Worm (Caenorhabditis elegans) whole organism, L1 larva: ENCODE measurements around the gene C09F5.3.

ENCODE experiments used
- C04F5.9 ChIP-seq: sonication (generic microtip); optimal IDR thresholded peaks from 2 replicates; lab custom pipeline; 2016; ENCODE audit warnings: missing genetic modification characterization, missing compliant biosample characterization
- C34B4.2 ChIP-seq: sonication (generic microtip); optimal IDR thresholded peaks from 2 replicates; lab custom pipeline; 2017; ENCODE audit warnings: mild to moderate bottlenecking, missing genetic modification characterization, missing compliant biosample characterization
- F16B12.6 ChIP-seq: fragments of 150-350 bp; optimal IDR thresholded peaks from 2 replicates; lab custom pipeline; 2014; ENCODE audit warnings: missing biosample characterization, missing genetic modification characterization
- ama-1 ChIP-seq: fragments of 150-350 bp; optimal IDR thresholded peaks from 2 replicates; lab custom pipeline; 2014
- ceh-63 ChIP-seq: fragments of 200-800 bp; sonication (Bioruptor generic); optimal IDR thresholded peaks from 2 replicates; lab custom pipeline; 2018; ENCODE audit warnings: mild to moderate bottlenecking, missing genetic modification characterization, missing compliant biosample characterization
- ceh-8 ChIP-seq: fragments of 200-800 bp; sonication (Bioruptor generic); optimal IDR thresholded peaks from 2 replicates; lab custom pipeline; 2018; ENCODE audit warnings: mild to moderate bottlenecking, missing genetic modification characterization, moderate library complexity, missing compliant biosample characterization
- ceh-88 ChIP-seq: fragments of 200-800 bp; sonication (Bioruptor generic); IDR thresholded peaks from 2 replicates; pipeline ENCODE4 v1.3.6; 2022; ENCODE audit warnings: missing genetic modification characterization, missing compliant biosample characterization
- ceh-90 ChIP-seq: sonication (generic microtip); optimal IDR thresholded peaks from 2 replicates; lab custom pipeline; 2016; ENCODE audit warnings: missing genetic modification characterization, missing compliant biosample characterization
- ces-1 ChIP-seq: fragments of 150-350 bp; optimal IDR thresholded peaks from 2 replicates; lab custom pipeline; 2014; ENCODE audit warnings: missing biosample characterization, missing genetic modification reagents, missing genetic modification characterization
- dsc-1 ChIP-seq: sonication (generic microtip); optimal IDR thresholded peaks from 2 replicates; lab custom pipeline; 2016; ENCODE audit warnings: mild to moderate bottlenecking, missing genetic modification characterization, missing compliant biosample characterization
- efl-1 ChIP-seq, 4 experiments: fragments of 150-350 bp; optimal IDR thresholded peaks in 3 of 4; peaks in 1 of 4; 1 replicate in 1 of 4; 2 replicates in 3 of 4; lab custom pipeline; 2014; ENCODE audit warnings: missing biosample characterization in 2 of 4, missing genetic modification characterization in 2 of 4, missing genetic modification reagents in 2 of 4
- efl-3 ChIP-seq: fragments of 200-800 bp; sonication (Bioruptor generic); optimal IDR thresholded peaks from 2 replicates; lab custom pipeline; 2018; ENCODE audit warnings: mild to moderate bottlenecking, missing genetic modification characterization, missing compliant biosample characterization
- egl-13 ChIP-seq: sonication (generic microtip); optimal IDR thresholded peaks from 2 replicates; lab custom pipeline; 2016; ENCODE audit warnings: missing genotype, missing genetic modification reagents, missing genetic modification characterization, missing compliant biosample characterization
- egl-27 ChIP-seq, 2 experiments: fragments of 150-350 bp in 1 of 2; sonication (generic microtip); optimal IDR thresholded peaks; 3 replicates each; lab custom pipeline; 2017 to 2018; ENCODE audit warnings: missing biosample characterization in 2 of 2, missing genetic modification characterization in 2 of 2, missing genetic modification reagents in 2 of 2
- ets-5 ChIP-seq: fragments of 200-800 bp; sonication (Bioruptor generic); IDR thresholded peaks from 2 replicates; pipeline ENCODE4 v1.3.6; 2022; ENCODE audit warnings: missing genetic modification characterization, missing compliant biosample characterization
- fkh-4 ChIP-seq: sonication (generic microtip); optimal IDR thresholded peaks from 2 replicates; lab custom pipeline; 2016; ENCODE audit warnings: missing compliant biosample characterization, missing genetic modification characterization, borderline replicate concordance
- fkh-8 ChIP-seq: sonication (generic microtip); optimal IDR thresholded peaks from 2 replicates; lab custom pipeline; 2016; ENCODE audit warnings: mild to moderate bottlenecking, missing genetic modification characterization, missing compliant biosample characterization
- fos-1 ChIP-seq: fragments of 150-350 bp; optimal IDR thresholded peaks from 2 replicates; lab custom pipeline; 2014; ENCODE audit warnings: missing biosample characterization, missing genetic modification characterization
- hlh-17 ChIP-seq: fragments of 200-800 bp; sonication (Bioruptor generic); optimal IDR thresholded peaks from 2 replicates; lab custom pipeline; 2018; ENCODE audit warnings: missing genetic modification characterization, mild to moderate bottlenecking, missing compliant biosample characterization, moderate library complexity, borderline replicate concordance
- hpl-2 ChIP-seq: fragments of 150-350 bp; optimal IDR thresholded peaks from 2 replicates; lab custom pipeline; 2014; ENCODE audit warnings: missing biosample characterization, missing genetic modification reagents, missing genetic modification characterization
- isw-1 ChIP-seq: fragments of 200-800 bp; sonication (Bioruptor generic); IDR thresholded peaks from 2 replicates; pipeline ENCODE4 v1.3.6; 2022; ENCODE audit warnings: missing genetic modification characterization, missing compliant biosample characterization
- jun-1 ChIP-seq: fragments of 150-350 bp; optimal IDR thresholded peaks from 2 replicates; lab custom pipeline; 2014; ENCODE audit warnings: missing biosample characterization, missing genetic modification reagents, missing genetic modification characterization
- lin-15B ChIP-seq: fragments of 150-350 bp; sonication (generic microtip); optimal IDR thresholded peaks from 3 replicates; lab custom pipeline; 2014; ENCODE audit warnings: missing biosample characterization, missing genetic modification characterization
- lin-39 ChIP-seq: fragments of 150-350 bp; optimal IDR thresholded peaks from 2 replicates; lab custom pipeline; 2014; ENCODE audit warnings: missing biosample characterization, missing genetic modification reagents, missing genetic modification characterization
- lsy-2 ChIP-seq, 2 experiments: fragments of 150-350 bp; optimal IDR thresholded peaks; 2 replicates each; lab custom pipeline; 2014; ENCODE audit warnings: missing biosample characterization in 2 of 2, missing genetic modification characterization in 2 of 2
- mab-9 ChIP-seq: fragments of 200-800 bp; sonication (Bioruptor generic); IDR thresholded peaks from 2 replicates; pipeline ENCODE4 v1.3.6; 2022; ENCODE audit warnings: missing genetic modification reagents, missing genetic modification characterization, missing compliant biosample characterization
- mef-2 ChIP-seq: fragments of 150-350 bp; optimal IDR thresholded peaks from 2 replicates; lab custom pipeline; 2014; ENCODE audit warnings: missing biosample characterization, missing genetic modification characterization
- nhr-19 ChIP-seq: fragments of 200-800 bp; sonication (Bioruptor generic); conservative IDR thresholded peaks from 2 replicates; pipeline ENCODE4 v1.3.6; 2022; ENCODE audit warnings: missing genetic modification characterization, missing compliant biosample characterization
- nhr-20 ChIP-seq: sonication (generic microtip); optimal IDR thresholded peaks from 2 replicates; lab custom pipeline; 2016; ENCODE audit warnings: mild to moderate bottlenecking, missing genetic modification characterization, missing compliant biosample characterization
- nhr-237 ChIP-seq: fragments of 150-350 bp; optimal IDR thresholded peaks from 2 replicates; lab custom pipeline; 2014; ENCODE audit warnings: missing biosample characterization, missing genetic modification characterization
- nhr-28 ChIP-seq: fragments of 150-350 bp; optimal IDR thresholded peaks from 2 replicates; lab custom pipeline; 2014; ENCODE audit warnings: missing biosample characterization, missing genetic modification characterization
- nhr-47 ChIP-seq: sonication (generic microtip); optimal IDR thresholded peaks from 2 replicates; lab custom pipeline; 2016; ENCODE audit warnings: mild to moderate bottlenecking, missing genetic modification characterization, moderate library complexity, missing compliant biosample characterization
- nhr-77 ChIP-seq: fragments of 150-350 bp; optimal IDR thresholded peaks from 2 replicates; lab custom pipeline; 2014; ENCODE audit warnings: missing biosample characterization, missing genetic modification characterization
- nhr-85 ChIP-seq: sonication (generic microtip); peaks from one replicate; lab custom pipeline; 2016; ENCODE audit warnings: missing genetic modification characterization, inconsistent platforms, missing compliant biosample characterization
- nhr-90 ChIP-seq: sonication (generic microtip); optimal IDR thresholded peaks from 2 replicates; lab custom pipeline; 2016; ENCODE audit warnings: mild to moderate bottlenecking, missing genetic modification characterization, missing compliant biosample characterization; ENCODE audit not compliant: poor library complexity
- pqm-1 ChIP-seq: sonication (generic microtip); optimal IDR thresholded peaks from 3 replicates; lab custom pipeline; 2017; ENCODE audit warnings: missing biosample characterization, missing genetic modification characterization
- skn-1 ChIP-seq: fragments of 150-350 bp; optimal IDR thresholded peaks from 2 replicates; lab custom pipeline; 2014; ENCODE audit warnings: missing biosample characterization, missing genetic modification characterization
- sox-4 ChIP-seq: sonication (generic microtip); optimal IDR thresholded peaks from 2 replicates; lab custom pipeline; 2016; ENCODE audit warnings: missing genetic modification characterization, missing compliant biosample characterization
- unc-62 ChIP-seq: fragments of 150-350 bp; optimal IDR thresholded peaks from 2 replicates; lab custom pipeline; 2014; ENCODE audit warnings: missing biosample characterization, missing genetic modification reagents, missing genetic modification characterization
- xbp-1 ChIP-seq: sonication (generic microtip); optimal IDR thresholded peaks from 2 replicates; lab custom pipeline; 2016; ENCODE audit warnings: missing genetic modification characterization, missing compliant biosample characterization
- zip-4 ChIP-seq: fragments of 200-800 bp; sonication (Bioruptor generic); optimal IDR thresholded peaks from 2 replicates; lab custom pipeline; 2018; ENCODE audit warnings: mild to moderate bottlenecking, missing genetic modification characterization, moderate library complexity, missing compliant biosample characterization

The C09F5.3 gene

DNA sequence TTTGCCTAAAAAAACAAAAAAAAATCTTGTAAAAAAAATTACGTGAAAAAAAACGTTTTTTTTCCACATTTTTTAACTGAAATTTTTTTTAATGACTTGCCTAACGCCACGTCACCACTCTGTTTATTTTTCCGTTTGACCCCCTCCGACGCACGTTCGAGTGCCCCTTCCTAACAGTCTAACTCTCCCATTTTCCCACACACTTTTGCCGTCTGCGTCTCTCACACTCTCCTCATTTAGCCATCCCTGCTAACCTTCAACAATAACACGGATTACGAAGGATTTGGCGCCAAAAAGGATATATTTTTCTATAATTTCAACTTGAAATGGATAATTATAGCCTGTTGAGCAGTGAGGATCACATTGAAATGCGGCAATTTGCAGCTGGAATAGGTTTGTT lies 17.8 kb downstream of the C09F5.3 start (continued):
- TF ChIP-seq nhr-85 (tag; lab: Kevin White, UChicago) (no peak), nhr-28 (tag; lab: Kevin White, UChicago) (no peak), fkh-8 (no peak), zip-4 (GFP tag; lab: Kevin White, UChicago) (no peak), fkh-4 (tag; lab: Kevin White, UChicago) (no peak), sox-4 (no peak), ceh-90 (tag; lab: Kevin White, UChicago) (no peak), pqm-1 (tag; lab: Kevin White, UChicago) (no peak), isw-1 (GFP tag; lab: Robert Waterston, UW) (no peak), ceh-88 (GFP tag; lab: Robert Waterston, UW) (no peak)

ce11 chrIII:646454-646853 lies 18.6 kb downstream of the C09F5.3 start, which contains the start of gene orai-1:
orai-1 (plus strand) TSS chrIII:646754.
- TF ChIP-seq fos-1 (tag; lab: Kevin White, UChicago), result no peak
- no peak for TF ChIP-seq xbp-1 (tag; lab: Kevin White, UChicago)
- no peak for TF ChIP-seq C34B4.2 (tag; lab: Kevin White, UChicago)
- no peak for TF ChIP-seq ama-1 (lab: Kevin White, UChicago)
- no peak for TF ChIP-seq nhr-19
- no peak for TF ChIP-seq ceh-90 (tag; lab: Kevin White, UChicago)
- TF ChIP-seq skn-1, result no peak
- TF ChIP-seq nhr-85 (tag; lab: Kevin White, UChicago), result no peak
- TF ChIP-seq ceh-63 (GFP tag; lab: Kevin White, UChicago), result no peak

DNA sequence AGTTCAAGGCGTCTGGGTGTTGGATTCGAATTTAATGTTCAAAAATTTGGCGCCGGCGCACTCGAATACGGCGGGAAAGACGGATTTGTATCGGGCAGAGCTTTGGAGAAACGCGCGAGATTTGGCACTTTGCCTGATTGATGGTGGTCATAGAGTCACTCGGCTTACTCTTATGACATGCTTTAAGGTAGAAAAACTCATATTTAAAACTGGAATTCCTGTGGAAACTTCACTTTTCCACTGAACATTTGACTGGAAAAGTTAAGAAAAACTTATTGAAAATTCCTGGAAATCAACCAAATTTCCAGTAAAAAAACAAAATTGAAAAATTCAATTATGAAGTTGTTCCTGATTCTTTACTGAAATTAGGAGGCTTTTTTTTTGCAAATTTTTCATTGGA lies 20.4 kb downstream of the C09F5.3 start:
- no peak for TF ChIP-seq efl-1 (optimal IDR thresholded peaks at IDR 0.05; lab: Kevin White, UChicago)
- TF ChIP-seq efl-1 (GFP tag; optimal IDR thresholded peaks at IDR 0.05 in 1 of 2; lab: Kevin White, UChicago), result peak in 1 of 2 experiments; percentile 76
- TF ChIP-seq ceh-63 (GFP tag; lab: Kevin White, UChicago), result no peak

- TF ChIP-seq fkh-4 (tag; lab: Kevin White, UChicago), result no peak
- TF ChIP-seq ets-5, result no peak
- TF ChIP-seq lsy-2 (tag; optimal IDR thresholded peaks at IDR 0.05; lab: Kevin White, UChicago), result no peak
- TF ChIP-seq pqm-1 (tag; lab: Kevin White, UChicago), result no peak
- no peak for TF ChIP-seq dsc-1 (tag; lab: Kevin White, UChicago)
- no peak for TF ChIP-seq nhr-28 (tag; lab: Kevin White, UChicago)
These were observed 23.3 kb downstream of the C09F5.3 start, which contains the start of gene W06E11.1 for ce11 chrIII:641759-642158. W06E11.1 (plus strand) TSS chrIII:642059.

ce11 chrIII:640198-640803 lies 24.8 kb downstream of the C09F5.3 start, which contains the start of the genes tag-266 and tag-267:
tag-266 (minus strand) TSS chrIII:640226.
tag-267 (plus strand) TSS chrIII:640790.
- TF ChIP-seq sox-4 (peak; percentile 43), ets-5 (no peak), nhr-85 (tag; lab: Kevin White, UChicago) (peak; percentile 86), hlh-17 (GFP tag; lab: Kevin White, UChicago) (no peak), efl-3 (GFP tag; lab: Kevin White, UChicago) (no peak), jun-1 (tag; lab: Kevin White, UChicago) (peak; percentile 20), ces-1 (GFP tag; lab: Kevin White, UChicago) (no peak), lin-39 (tag; lab: Kevin White, UChicago) (peak; percentile 4), nhr-20 (tag; lab: Kevin White, UChicago) (peak; percentile 65), ceh-8 (GFP tag; lab: Kevin White, UChicago) (peak; percentile 13), isw-1 (GFP tag; lab: Robert Waterston, UW) (peak; percentile 82), nhr-77 (peak; percentile 59), ceh-63 (GFP tag; lab: Kevin White, UChicago) (peak; percentile 40), egl-27 (tag; optimal IDR thresholded peaks at IDR 0.05; lab: Kevin White, UChicago) (no peak), C04F5.9 (tag; lab: Kevin White, UChicago) (peak; percentile 56), F16B12.6 (peak; percentile 33), nhr-19 (peak; percentile 58), ama-1 (lab: Kevin White, UChicago) (no peak), egl-13 (peak; percentile 67), mef-2 (no peak), fos-1 (tag; lab: Kevin White, UChicago) (peak; percentile 55), hpl-2 (GFP tag; lab: Kevin White, UChicago) (no peak), nhr-47 (tag; lab: Kevin White, UChicago) (peak; percentile 88), xbp-1 (tag; lab: Kevin White, UChicago) (peak; percentile 70), ceh-88 (GFP tag; lab: Robert Waterston, UW) (peak; percentile 83; the same call in 1 of the 2 replicates), dsc-1 (tag; lab: Kevin White, UChicago) (peak; percentile 49), nhr-237 (tag; lab: Kevin White, UChicago) (peak; percentile 69), lsy-2 (tag; optimal IDR thresholded peaks at IDR 0.05; lab: Kevin White, UChicago) (peak; percentile 61 to 83), nhr-90 (tag; lab: Kevin White, UChicago) (peak; percentile 88), unc-62 (GFP tag; lab: Kevin White, UChicago) (no peak), lin-15B (peak; percentile 40), mab-9 (GFP tag; lab: Robert Waterston, UW) (peak; percentile 41; the same call in 1 of the 2 replicates)
